Fruit fly (Drosophila melanogaster): ENCODE results near the gene Usp7.

DNA sequence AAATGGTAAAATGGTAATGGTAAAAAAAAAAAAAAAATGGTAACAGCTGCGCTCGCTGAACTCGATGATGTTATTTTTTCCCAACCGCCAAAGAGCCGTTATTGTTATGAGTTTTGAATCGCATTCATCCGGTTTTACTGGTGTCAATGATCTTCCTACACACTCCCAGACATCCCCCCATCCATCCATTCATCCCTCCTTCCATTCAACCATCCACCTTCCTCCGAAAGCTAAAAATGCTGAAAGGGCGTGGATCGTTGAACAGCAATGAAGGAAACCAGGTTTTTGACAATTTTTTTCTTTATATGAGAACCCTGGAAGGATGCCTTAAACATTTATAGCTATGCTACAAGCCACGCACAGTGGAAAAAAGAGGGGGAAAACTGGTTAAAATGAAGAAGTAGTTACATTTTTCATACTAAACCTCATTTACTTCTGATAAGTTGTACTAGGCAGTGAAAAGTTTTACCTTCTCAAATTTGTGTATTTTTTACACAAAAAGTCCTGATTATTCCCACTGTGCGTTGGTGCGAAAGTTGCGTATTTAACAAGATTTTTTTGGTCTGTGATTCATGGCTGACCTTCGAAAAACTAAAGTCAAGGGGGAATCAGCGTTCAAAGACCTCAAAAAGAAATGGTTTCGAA, 28.7 kb downstream of the Usp7 start:
- TF ChIP-seq Hr83 (GFP tag; optimal IDR thresholded peaks at IDR 0.05; ENCODE audit: poor library complexity, severe bottlenecking) (no peak), Dfd (GFP tag; optimal IDR thresholded peaks at IDR 0.05) (no peak)
